Worm (Caenorhabditis elegans) whole organism, L3 larva: ENCODE results near the gene prdh-1.

Experiments
- ceh-16 ChIP-seq: sonication (generic microtip); optimal IDR thresholded peaks from 2 replicates; lab custom pipeline; 2017; ENCODE audit warnings: missing biosample characterization, missing genetic modification characterization
- jun-1 ChIP-seq: fragments of 150-350 bp; optimal IDR thresholded peaks from 2 replicates; lab custom pipeline; 2014; ENCODE audit warnings: missing biosample characterization, missing genetic modification reagents, missing genetic modification characterization

ce11 chrIV:13912929-13913328 lies 36.5 kb upstream of the prdh-1 start, which contains the start of gene Y37A1A.2:
- TF ChIP-seq jun-1 (tag; lab: Kevin White, UChicago) (no peak), ceh-16 (tag; lab: Kevin White, UChicago) (no peak)
